Fruit fly (Drosophila melanogaster) whole organism, adult: ENCODE results near the gene CG32432.

Source experiments
- CG12768 ChIP-seq: fragments of 200-800 bp; sonication (Bioruptor generic); optimal IDR thresholded peaks from 2 replicates; lab custom pipeline; 2017; ENCODE audit warnings: missing biosample characterization, missing genetic modification characterization, mild to moderate bottlenecking, moderate library complexity, missing genetic modification reagents
- CG14711 ChIP-seq: fragments of 200-800 bp; sonication (Bioruptor generic); optimal IDR thresholded peaks from 2 replicates; lab custom pipeline; 2018; ENCODE audit warnings: missing biosample characterization, mild to moderate bottlenecking, missing genetic modification characterization, moderate library complexity
- CG1620 ChIP-seq: fragments of 200-800 bp; sonication (Bioruptor generic); optimal IDR thresholded peaks from 2 replicates; lab custom pipeline; 2016; ENCODE audit warnings: missing biosample characterization, missing genetic modification characterization
- CG33017 ChIP-seq: fragments of 200-800 bp; sonication (Bioruptor generic); optimal IDR thresholded peaks from 2 replicates; lab custom pipeline; 2018; ENCODE audit warnings: missing biosample characterization, mild to moderate bottlenecking, missing genetic modification characterization, moderate library complexity
- CG5204 ChIP-seq: fragments of 200-800 bp; sonication (Bioruptor generic); optimal IDR thresholded peaks from 2 replicates; lab custom pipeline; 2016; ENCODE audit warnings: missing biosample characterization, missing genetic modification characterization
- Hr96 ChIP-seq: fragments of 200-800 bp; sonication (Bioruptor generic); optimal IDR thresholded peaks from 2 replicates; lab custom pipeline; 2016; ENCODE audit warnings: missing biosample characterization, missing genetic modification characterization
- cnc ChIP-seq, 2 experiments: fragments of >200 bp; optimal IDR thresholded peaks; 2 replicates each; lab custom pipeline; 2017
- tj ChIP-seq: fragments of 200-800 bp; sonication (Bioruptor generic); optimal IDR thresholded peaks from 3 replicates; lab custom pipeline; 2017; ENCODE audit warnings: missing biosample characterization, mild to moderate bottlenecking, missing genetic modification characterization, moderate library complexity
- toe ChIP-seq: fragments of 200-800 bp; sonication (Bioruptor generic); optimal IDR thresholded peaks from 2 replicates; lab custom pipeline; 2016; ENCODE audit warnings: missing biosample characterization, missing genetic modification characterization

DNA sequence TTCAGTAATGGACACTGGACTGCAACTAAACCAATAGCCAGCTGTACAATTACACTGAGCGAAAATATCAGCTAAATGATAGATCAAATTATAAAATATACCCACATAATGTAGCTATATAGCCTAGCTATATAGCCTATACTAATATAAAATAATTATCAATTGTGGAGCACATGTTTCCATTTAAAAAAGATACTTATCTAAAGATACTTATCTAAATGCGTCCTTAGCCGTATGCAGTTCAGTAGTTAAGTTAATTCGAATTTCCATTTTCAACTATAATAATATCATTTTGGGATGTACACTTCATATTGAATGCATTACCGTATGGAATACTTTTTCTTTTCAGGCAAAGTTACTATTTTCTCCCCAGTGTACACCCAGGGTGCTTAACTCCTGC lies 34.0 kb upstream of the CG32432 start:
- TF ChIP-seq toe (GFP tag; lab: Kevin White, UChicago) (no peak), tj (GFP tag; lab: Kevin White, UChicago) (no peak), cnc (optimal IDR thresholded peaks at IDR 0.05; lab: Kevin White, UChicago) (no peak), CG5204 (GFP tag; lab: Kevin White, UChicago) (no peak), CG12768 (GFP tag; lab: Kevin White, UChicago) (no peak), CG33017 (no peak), Hr96 (GFP tag; lab: Kevin White, UChicago) (no peak), CG1620 (GFP tag; lab: Kevin White, UChicago) (no peak), CG14711 (tag; lab: Kevin White, UChicago) (no peak)
